Worm (Caenorhabditis elegans) whole organism, midembryonic: ENCODE data around the gene E02A10.3.

Source experiments
- cog-1 ChIP-seq: sonication (generic microtip); optimal IDR thresholded peaks from 2 replicates; lab custom pipeline; 2016; ENCODE audit warnings: missing genetic modification characterization, missing compliant biosample characterization
- flt-1 ChIP-seq: fragments of 200-800 bp; sonication (Bioruptor generic); IDR thresholded peaks from 2 replicates; pipeline ENCODE4 v1.3.6; 2022; ENCODE audit warnings: missing genetic modification characterization, missing compliant biosample characterization
- klf-2 ChIP-seq: fragments of 200-800 bp; sonication (Bioruptor generic); conservative IDR thresholded peaks from 2 replicates; pipeline ENCODE4 v1.3.6; 2022; ENCODE audit warnings: missing genetic modification reagents, missing genetic modification characterization, missing compliant biosample characterization
- ref-1 ChIP-seq: fragments of 200-800 bp; sonication (Bioruptor generic); conservative IDR thresholded peaks from 2 replicates; pipeline ENCODE4 v1.3.6; 2022; ENCODE audit warnings: missing genetic modification reagents, missing genetic modification characterization, missing compliant biosample characterization

ce11 chrV:12555872-12556271 is 23.5 kb upstream of the E02A10.3 start:
- no peak for TF ChIP-seq ref-1 (GFP tag; lab: Robert Waterston, UW)
- no peak for TF ChIP-seq cog-1
- no peak for TF ChIP-seq klf-2 (GFP tag; lab: Robert Waterston, UW)
- TF ChIP-seq flt-1 (GFP tag; lab: Robert Waterston, UW) = no peak
